Fruit fly (Drosophila melanogaster) whole organism: ENCODE data around the gene dgt1.

Source experiments
- CG8478 ChIP-seq: fragments of >200 bp; optimal IDR thresholded peaks from 2 replicates; lab custom pipeline; 2018; ENCODE audit warnings: inconsistent platforms
- EcR ChIP-seq, 2 experiments: fragments of >200 bp; optimal IDR thresholded peaks; 2 replicates each; lab custom pipeline; 2017; ENCODE audit warnings: missing biosample characterization in 2 of 2, missing genetic modification characterization in 2 of 2, missing genetic modification reagents in 2 of 2
- pan ChIP-seq: fragments of >200 bp; optimal IDR thresholded peaks from 2 replicates; lab custom pipeline; 2017
- psq ChIP-seq: fragments of >200 bp; optimal IDR thresholded peaks from 2 replicates; lab custom pipeline; 2017
- usp ChIP-seq: fragments of >200 bp; optimal IDR thresholded peaks from 2 replicates; lab custom pipeline; 2017; ENCODE audit warnings: missing biosample characterization, missing genetic modification characterization, mixed read lengths

dm6 chr3R:29891183-29891582, 33.9 kb upstream of the dgt1 start:
- TF ChIP-seq pan (lab: Kevin White, UChicago), result no peak
- TF ChIP-seq usp (GFP tag; lab: Kevin White, UChicago), result no peak
- TF ChIP-seq psq, result no peak
- no peak for TF ChIP-seq CG8478 (lab: Kevin White, UChicago)
- no peak for TF ChIP-seq EcR (GFP tag; optimal IDR thresholded peaks at IDR 0.05; lab: Kevin White, UChicago)
